Fruit fly (Drosophila melanogaster): ENCODE measurements around the gene PGRP-LB.
A peak's percentile ranks its signal among the peaks of the same experiment; 100 is the strongest.

The PGRP-LB gene

DNA sequence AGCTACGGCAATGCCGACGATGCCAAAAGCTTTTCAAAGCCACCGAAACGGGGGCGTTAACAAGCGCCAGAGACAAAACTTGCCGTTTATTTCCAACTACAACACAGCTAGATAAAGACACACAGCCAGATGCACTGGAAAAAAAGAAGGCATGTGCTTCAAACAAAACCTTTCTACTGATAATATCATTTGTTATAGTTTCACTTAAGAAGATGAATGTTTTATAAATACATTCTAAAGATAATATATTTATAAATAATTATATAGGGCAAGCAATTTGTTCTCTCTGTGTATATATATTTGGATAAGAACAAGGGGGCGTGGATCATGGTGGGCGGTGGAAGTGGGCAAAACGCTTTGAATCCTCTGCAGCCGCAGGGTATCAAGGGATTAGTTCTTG lies 29.9 kb upstream of the PGRP-LB start (continued):
- TF ChIP-seq nmo (GFP tag; optimal IDR thresholded peaks at IDR 0.05) = peak; percentile 20
- peak; percentile 48 for TF ChIP-seq CG18599 (GFP tag; optimal IDR thresholded peaks at IDR 0.05)
- TF ChIP-seq CG11504 (tag; optimal IDR thresholded peaks at IDR 0.05) = peak; percentile 65
- no peak for TF ChIP-seq en (GFP tag; optimal IDR thresholded peaks at IDR 0.05)
- peak; percentile 32 for TF ChIP-seq CG12391 (tag; optimal IDR thresholded peaks at IDR 0.05)
- no peak for TF ChIP-seq nom (GFP tag; optimal IDR thresholded peaks at IDR 0.05)
- TF ChIP-seq sens (GFP tag) = no peak
- no peak for TF ChIP-seq CG12942 (GFP tag; optimal IDR thresholded peaks at IDR 0.05)
- peak; percentile 26 for TF ChIP-seq tap (tag; optimal IDR thresholded peaks at IDR 0.05)
- no peak for TF ChIP-seq CG16813 (GFP tag; IDR thresholded peaks at IDR 0.05; ENCODE audit: partially characterized antibody)
- no peak for TF ChIP-seq zf30C (GFP tag; optimal IDR thresholded peaks at IDR 0.05)
- no peak for TF ChIP-seq rib (GFP tag; IDR thresholded peaks at IDR 0.05)
- TF ChIP-seq Hr3 (GFP tag; optimal IDR thresholded peaks at IDR 0.05) = no peak
- peak; percentile 53 for TF ChIP-seq Ptx1 (GFP tag; IDR thresholded peaks at IDR 0.05)
- TF ChIP-seq Mes4 (GFP tag; optimal IDR thresholded peaks at IDR 0.05) = no peak
- no peak for TF ChIP-seq CkIIα-i1 (GFP tag; IDR thresholded peaks at IDR 0.05)
- TF ChIP-seq aop (GFP tag; IDR thresholded peaks at IDR 0.05) = no peak
- TF ChIP-seq lab (GFP tag; optimal IDR thresholded peaks at IDR 0.05) = peak; percentile 58
- no peak for TF ChIP-seq hkb (optimal IDR thresholded peaks at IDR 0.05)
- peak; percentile 29; the same call in 1 of the 2 replicates for TF ChIP-seq hkb (GFP tag; IDR thresholded peaks at IDR 0.05)
- TF ChIP-seq CG10267 (tag; optimal IDR thresholded peaks at IDR 0.05) = no peak
- TF ChIP-seq maf-S (GFP tag; optimal IDR thresholded peaks at IDR 0.05) = no peak
- no peak for TF ChIP-seq lov (optimal IDR thresholded peaks at IDR 0.05)
- no peak for TF ChIP-seq lov (GFP tag; IDR thresholded peaks at IDR 0.05)
- peak; percentile 7 for TF ChIP-seq CG3281 (GFP tag; optimal IDR thresholded peaks at IDR 0.05)
- TF ChIP-seq Fer3 (tag; optimal IDR thresholded peaks at IDR 0.05) = peak; percentile 22
- TF ChIP-seq ci (GFP tag; IDR thresholded peaks at IDR 0.05) = peak; percentile 35; the same call in 1 of the 3 replicates
- peak; percentile 43 for TF ChIP-seq CG15269 (tag; optimal IDR thresholded peaks at IDR 0.05)
- TF ChIP-seq Meics (GFP tag; optimal IDR thresholded peaks at IDR 0.05) = peak; percentile 25
- peak; percentile 54 for TF ChIP-seq CG13424 (tag; optimal IDR thresholded peaks at IDR 0.05)
- TF ChIP-seq ERR (GFP tag; optimal IDR thresholded peaks at IDR 0.05) = no peak
- TF ChIP-seq CG7987 (GFP tag; optimal IDR thresholded peaks at IDR 0.05) = no peak
- TF ChIP-seq CG13894 (tag; optimal IDR thresholded peaks at IDR 0.05) = peak; percentile 27
- no peak for TF ChIP-seq prd (optimal IDR thresholded peaks at IDR 0.05)
- peak; percentile 27; the same call in 1 of the 3 replicates for TF ChIP-seq prd (GFP tag; IDR thresholded peaks at IDR 0.05)
- TF ChIP-seq mld (GFP tag; IDR thresholded peaks at IDR 0.05; ENCODE audit: partially characterized antibody) = no peak
- no peak for TF ChIP-seq gro (GFP tag; optimal IDR thresholded peaks at IDR 0.05)
- TF ChIP-seq CG13287 (GFP tag; IDR thresholded peaks at IDR 0.05; ENCODE audit: partially characterized antibody) = no peak
- TF ChIP-seq Dad (GFP tag; optimal IDR thresholded peaks at IDR 0.05) = no peak
- no peak for TF ChIP-seq CG34224 (GFP tag; IDR thresholded peaks at IDR 0.05; ENCODE audit: partially characterized antibody)
- no peak for TF ChIP-seq croc (GFP tag; conservative IDR thresholded peaks at IDR 0.05)
- no peak for TF ChIP-seq bbx (GFP tag; IDR thresholded peaks at IDR 0.05; ENCODE audit: partially characterized antibody)
- TF ChIP-seq CG16863 (GFP tag; optimal IDR thresholded peaks at IDR 0.05) = no peak
- TF ChIP-seq Oli (tag; optimal IDR thresholded peaks at IDR 0.05) = peak; percentile 22
- TF ChIP-seq CG17385 (GFP tag; optimal IDR thresholded peaks at IDR 0.05) = peak; percentile 29
- peak; percentile 15 for TF ChIP-seq fd96Cb (tag; optimal IDR thresholded peaks at IDR 0.05)
- TF ChIP-seq Ets65A (GFP tag) = no peak
- 0 out of 2 replicates have a peak, but pooled peaks have one; percentile 17 for TF ChIP-seq H2.0 (GFP tag; IDR thresholded peaks at IDR 0.05)
- peak; percentile 17 for TF ChIP-seq scrt (GFP tag; optimal IDR thresholded peaks at IDR 0.05)
- TF ChIP-seq Hr51 (GFP tag; optimal IDR thresholded peaks at IDR 0.05) = peak in 1 of 2 experiments; percentile 46
- no peak for TF ChIP-seq CG11456 (GFP tag; IDR thresholded peaks at IDR 0.05)
